Worm (Caenorhabditis elegans) whole organism, young adult: ENCODE measurements around the gene unc-132.

Experiments
- D2030.7 ChIP-seq: fragments of 200-800 bp; sonication (Bioruptor generic); IDR thresholded peaks from 2 replicates; pipeline ENCODE4 v1.3.6; 2022; ENCODE audit warnings: missing genetic modification reagents, missing genetic modification characterization, missing compliant biosample characterization
- F52B5.7 ChIP-seq: sonication (generic microtip); optimal IDR thresholded peaks from 2 replicates; lab custom pipeline; 2016; ENCODE audit warnings: mild to moderate bottlenecking, missing genetic modification characterization, missing compliant biosample characterization
- ama-1 ChIP-seq, 3 experiments: fragments of 150-350 bp in 1 of 3; sonication (generic microtip) in 2 of 3; optimal IDR thresholded peaks; 2 replicates each; lab custom pipeline; 2014 to 2018; ENCODE audit warnings: missing biosample characterization in 2 of 3, missing genetic modification characterization in 2 of 3, missing genetic modification reagents in 2 of 3
- ekl-4 ChIP-seq: fragments of 200-800 bp; sonication (Bioruptor generic); IDR thresholded peaks from 2 replicates; pipeline ENCODE4 v1.3.6; 2022; ENCODE audit warnings: missing genetic modification reagents, missing genetic modification characterization, missing compliant biosample characterization
- lag-1 ChIP-seq: fragments of 200-800 bp; sonication (Bioruptor generic); IDR thresholded peaks from 2 replicates; pipeline ENCODE4 v1.3.6; 2022; ENCODE audit warnings: missing genetic modification reagents, missing genetic modification characterization, missing compliant biosample characterization
- let-607 ChIP-seq, 2 experiments: fragments of 200-800 bp in 1 of 2; sonication (Bioruptor generic) in 1 of 2; sonication (generic microtip) in 1 of 2; optimal IDR thresholded peaks; 2 replicates each; lab custom pipeline; 2016 to 2018; ENCODE audit warnings: mild to moderate bottlenecking in 2 of 2, missing compliant biosample characterization in 2 of 2, missing genetic modification characterization in 2 of 2, moderate library complexity in 2 of 2, missing genotype in 1 of 2
- pbrm-1 ChIP-seq: fragments of 200-800 bp; sonication (Bioruptor generic); IDR thresholded peaks from 2 replicates; pipeline ENCODE4 v1.3.6; 2022; ENCODE audit warnings: missing genetic modification reagents, missing genetic modification characterization, missing compliant biosample characterization
- pha-4 ChIP-seq: fragments of 150-350 bp; sonication (generic microtip); optimal IDR thresholded peaks from 2 replicates; lab custom pipeline; 2014; ENCODE audit warnings: missing biosample characterization, missing genetic modification reagents, missing genetic modification characterization
- ztf-22 ChIP-seq: fragments of 200-800 bp; sonication (Bioruptor generic); optimal IDR thresholded peaks from 2 replicates; lab custom pipeline; 2018; ENCODE audit warnings: mild to moderate bottlenecking, missing genetic modification characterization, moderate library complexity, missing compliant biosample characterization

DNA sequence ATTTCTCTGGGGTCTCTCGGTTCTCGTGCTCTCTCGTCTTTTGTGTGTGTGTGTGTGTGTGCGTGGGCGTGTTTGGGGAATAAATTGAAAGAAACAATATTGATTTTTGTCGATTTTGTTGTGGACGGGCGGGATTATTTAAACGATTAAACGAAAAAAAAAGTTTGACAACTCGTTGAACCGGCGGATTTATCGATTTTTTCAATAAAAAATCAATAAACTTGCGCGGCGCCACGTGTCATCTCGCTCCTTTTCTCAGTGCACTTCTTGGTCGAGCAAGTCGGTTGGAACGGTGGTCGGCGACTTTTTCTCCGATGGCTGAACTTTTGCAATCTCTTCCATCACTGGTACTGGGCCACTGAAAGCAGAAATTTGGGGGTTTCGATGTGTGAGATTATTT, 26.0 kb downstream of the unc-132 start:
- TF ChIP-seq F52B5.7 (tag; lab: Kevin White, UChicago) = no peak
- TF ChIP-seq ztf-22 (GFP tag; lab: Kevin White, UChicago) = no peak
- TF ChIP-seq ekl-4 = no peak
- no peak for TF ChIP-seq pha-4
- TF ChIP-seq D2030.7 = no peak
- no peak for TF ChIP-seq let-607 (tag; optimal IDR thresholded peaks at IDR 0.05; lab: Kevin White, UChicago)
- no peak for TF ChIP-seq pbrm-1 (GFP tag; lab: Robert Waterston, UW)
- TF ChIP-seq lag-1 (GFP tag; lab: Robert Waterston, UW) = no peak
- TF ChIP-seq ama-1 (optimal IDR thresholded peaks at IDR 0.05; lab: Kevin White, UChicago) = no peak
- TF ChIP-seq ama-1 (GFP tag; optimal IDR thresholded peaks at IDR 0.05; lab: Kevin White, UChicago) = no peak
